Worm (Caenorhabditis elegans) whole organism, L1 larva: ENCODE results near the gene sox-2.

Source experiments
- blmp-1 ChIP-seq: fragments of 150-350 bp; optimal IDR thresholded peaks from 2 replicates; lab custom pipeline; 2014; ENCODE audit warnings: missing biosample characterization, missing genetic modification characterization
- ceh-82 ChIP-seq, 3 experiments: fragments of 150-350 bp in 1 of 3; sonication (generic microtip) in 2 of 3; optimal IDR thresholded peaks; 2 replicates each; lab custom pipeline; 2014 to 2017; ENCODE audit warnings: missing biosample characterization in 3 of 3, missing genetic modification characterization in 3 of 3
- fkh-10 ChIP-seq: sonication (generic microtip); optimal IDR thresholded peaks from 2 replicates; lab custom pipeline; 2017; ENCODE audit warnings: missing biosample characterization, missing genetic modification reagents, missing genetic modification characterization
- fos-1 ChIP-seq: fragments of 150-350 bp; optimal IDR thresholded peaks from 2 replicates; lab custom pipeline; 2014; ENCODE audit warnings: missing biosample characterization, missing genetic modification characterization
- lin-39 ChIP-seq: fragments of 150-350 bp; optimal IDR thresholded peaks from 2 replicates; lab custom pipeline; 2014; ENCODE audit warnings: missing biosample characterization, missing genetic modification reagents, missing genetic modification characterization
- lsy-2 ChIP-seq, 2 experiments: fragments of 150-350 bp; optimal IDR thresholded peaks; 2 replicates each; lab custom pipeline; 2014; ENCODE audit warnings: missing biosample characterization in 2 of 2, missing genetic modification characterization in 2 of 2
- nhr-237 ChIP-seq: fragments of 150-350 bp; optimal IDR thresholded peaks from 2 replicates; lab custom pipeline; 2014; ENCODE audit warnings: missing biosample characterization, missing genetic modification characterization
- nhr-77 ChIP-seq: fragments of 150-350 bp; optimal IDR thresholded peaks from 2 replicates; lab custom pipeline; 2014; ENCODE audit warnings: missing biosample characterization, missing genetic modification characterization
- nhr-84 ChIP-seq: sonication (generic microtip); optimal IDR thresholded peaks from 2 replicates; lab custom pipeline; 2017; ENCODE audit warnings: missing biosample characterization, missing genetic modification characterization
- unc-62 ChIP-seq: fragments of 150-350 bp; optimal IDR thresholded peaks from 2 replicates; lab custom pipeline; 2014; ENCODE audit warnings: missing biosample characterization, missing genetic modification reagents, missing genetic modification characterization

DNA sequence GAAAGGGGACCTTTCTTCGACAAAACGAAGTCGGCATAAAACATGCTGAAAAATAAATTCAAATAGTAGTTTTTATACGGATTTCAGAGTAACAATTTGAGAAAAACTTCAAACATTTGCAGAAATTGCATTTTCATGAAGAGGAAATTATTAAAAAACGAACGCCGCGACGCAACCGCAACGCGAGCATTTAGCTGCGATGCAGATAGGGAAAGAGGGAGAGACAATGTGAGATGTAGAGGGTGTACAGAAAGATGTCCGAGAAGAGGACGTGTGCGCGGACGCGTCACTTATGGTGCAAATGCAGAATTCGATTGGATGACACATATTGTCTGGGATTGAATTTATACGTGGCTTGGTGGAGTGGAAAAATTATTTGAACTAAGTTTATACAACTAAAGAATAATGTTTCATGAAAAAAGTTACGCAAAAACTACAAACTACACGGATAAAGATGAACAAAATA, 11.5 kb upstream of the sox-2 start, which contains the start of gene coh-1:
- TF ChIP-seq lsy-2 (tag; optimal IDR thresholded peaks at IDR 0.05; lab: Kevin White, UChicago) (peak; percentile 54 to 78), fos-1 (tag; lab: Kevin White, UChicago) (peak; percentile 66), nhr-237 (no peak), fkh-10 (GFP tag; lab: Kevin White, UChicago) (peak; percentile 19), ceh-82 (tag; optimal IDR thresholded peaks at IDR 0.05; lab: Kevin White, UChicago) (peak; percentile 14 to 69 (median 27)), nhr-77 (tag; lab: Kevin White, UChicago) (peak; percentile 15), unc-62 (no peak), blmp-1 (tag; lab: Kevin White, UChicago) (peak; percentile 72), nhr-84 (tag; lab: Kevin White, UChicago) (no peak), lin-39 (no peak)
